Fruit fly (Drosophila melanogaster): Measurements from ENCODE around the gene CG32091.
A peak's percentile ranks its signal among the peaks of the same experiment; 100 is the strongest.

Gene CG32091

DNA sequence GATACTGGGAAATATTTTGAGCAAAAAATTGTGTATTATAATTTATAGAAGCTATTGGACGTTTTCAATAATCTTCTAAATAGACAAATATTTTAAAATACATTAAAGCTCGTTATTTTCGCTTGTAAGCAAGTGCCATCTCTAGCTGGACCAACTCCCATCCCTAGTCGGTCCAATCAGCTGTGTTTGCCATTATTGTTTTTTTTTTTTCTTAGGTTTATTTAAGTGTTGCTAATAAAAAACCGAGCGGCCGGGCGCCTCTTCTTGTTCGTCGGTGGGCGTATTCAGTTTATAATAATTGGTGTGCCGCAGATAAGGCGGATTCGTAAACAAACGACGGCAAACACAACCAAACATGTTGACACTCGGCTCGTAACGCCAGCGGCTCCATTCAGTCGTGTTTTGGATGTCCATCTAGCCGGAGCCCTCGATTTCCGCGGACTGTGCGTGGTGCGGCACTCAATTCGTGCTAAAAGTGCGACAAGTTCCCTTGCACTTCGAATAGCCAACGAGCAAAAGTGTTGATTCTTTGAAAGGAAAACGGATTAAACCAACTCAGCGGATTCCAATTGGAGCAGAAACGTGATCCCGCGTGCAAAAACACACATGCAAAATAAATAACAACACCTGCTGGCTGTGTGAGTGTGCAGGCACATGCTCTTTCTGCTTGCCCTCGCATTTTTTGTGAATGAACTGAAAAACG is 52.8 kb downstream of the CG32091 start, which contains the start of gene Sugb (continued):
- TF ChIP-seq dmrt99B (tag; optimal IDR thresholded peaks at IDR 0.05) (peak; percentile 59), pan (optimal IDR thresholded peaks at IDR 0.05) (no peak), pan (GFP tag; optimal IDR thresholded peaks at IDR 0.05 in 1 of 2, IDR thresholded peaks at IDR 0.05 in 1 of 2) (peak in 1 of 2 experiments; percentile 53), ssp (GFP tag; IDR thresholded peaks at IDR 0.05) (0 out of 2 replicates have a peak, but pooled peaks have one; percentile 12), gcm2 (GFP tag; optimal IDR thresholded peaks at IDR 0.05) (peak; percentile 61), corto (GFP tag; optimal IDR thresholded peaks at IDR 0.05) (peak; percentile 57), bigmax (GFP tag; optimal IDR thresholded peaks at IDR 0.05) (peak; percentile 8), pum (GFP tag; optimal IDR thresholded peaks at IDR 0.05) (peak; percentile 49), CG31224 (GFP tag; IDR thresholded peaks at IDR 0.05) (no peak), D19A (tag; optimal IDR thresholded peaks at IDR 0.05) (peak; percentile 19), NFAT (GFP tag; IDR thresholded peaks at IDR 0.05) (peak; percentile 77), CG17568 (GFP tag; optimal IDR thresholded peaks at IDR 0.05) (peak; percentile 61), nerfin-2 (GFP tag; IDR thresholded peaks at IDR 0.05; ENCODE audit: partially characterized antibody) (no peak), CG7372 (GFP tag; IDR thresholded peaks at IDR 0.05) (peak; percentile 51; the same call in 1 of the 2 replicates), chinmo (GFP tag; IDR thresholded peaks at IDR 0.05; ENCODE audit: partially characterized antibody) (0 out of 4 replicates have a peak, but pooled peaks have one; percentile 62)

DNA sequence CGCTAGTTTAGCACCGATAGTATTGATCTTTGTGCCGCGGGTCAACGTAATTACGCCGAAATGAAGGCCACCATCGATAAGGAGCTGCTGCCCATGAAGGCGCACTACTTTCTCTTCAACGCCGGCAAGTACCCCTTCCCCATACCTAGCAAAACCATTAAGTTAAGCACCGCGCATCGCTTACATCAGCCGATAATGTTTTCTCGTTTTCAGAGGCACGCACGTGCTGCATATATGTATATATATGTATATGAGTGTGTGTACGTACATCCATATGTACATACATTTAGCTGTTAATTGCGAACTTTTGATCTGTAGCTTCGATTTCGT is 53.3 kb downstream of the CG32091 start:
- TF ChIP-seq GATAe (GFP tag; conservative IDR thresholded peaks at IDR 0.05) (no peak), Pdp1 (GFP tag; optimal IDR thresholded peaks at IDR 0.05) (peak in 1 of 2 experiments; percentile 80), bigmax (GFP tag; optimal IDR thresholded peaks at IDR 0.05) (no peak), cwo (GFP tag; optimal IDR thresholded peaks at IDR 0.05) (peak; percentile 71), chinmo (GFP tag; IDR thresholded peaks at IDR 0.05; ENCODE audit: partially characterized antibody) (0 out of 4 replicates have a peak, but pooled peaks have one; percentile 20), Hr78 (GFP tag; optimal IDR thresholded peaks at IDR 0.05) (peak in 1 of 2 experiments; percentile 43)

DNA sequence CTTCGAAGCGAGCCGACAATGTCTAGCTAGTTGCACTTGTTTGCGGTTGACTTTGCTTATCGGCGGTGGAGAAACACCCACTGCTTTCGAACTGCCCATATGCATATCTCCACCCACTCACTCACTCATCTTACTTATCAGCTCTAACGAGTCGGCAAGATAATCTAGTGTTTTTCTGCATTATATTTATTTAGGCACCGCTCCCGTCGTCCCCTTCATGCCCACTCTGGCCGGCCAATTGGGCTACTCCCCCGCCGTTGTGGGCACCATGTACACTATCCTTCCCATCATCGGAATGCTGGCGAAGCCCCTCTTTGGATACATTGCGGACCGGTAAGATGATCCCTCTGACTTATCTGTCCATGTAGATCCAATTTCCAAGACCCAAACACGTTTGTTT is 54.7 kb downstream of the CG32091 start:
- no peak for TF ChIP-seq Oaz (GFP tag; IDR thresholded peaks at IDR 0.05)
- TF ChIP-seq Nf-YC (tag; optimal IDR thresholded peaks at IDR 0.05) = no peak
- TF ChIP-seq CG8290 (GFP tag; optimal IDR thresholded peaks at IDR 0.05) = no peak
- no peak for TF ChIP-seq CG8290 (tag; optimal IDR thresholded peaks at IDR 0.05)
- no peak for TF ChIP-seq CG18599 (GFP tag; optimal IDR thresholded peaks at IDR 0.05)
- no peak for TF ChIP-seq salm (tag; optimal IDR thresholded peaks at IDR 0.05)
- TF ChIP-seq sc (optimal IDR thresholded peaks at IDR 0.05) = no peak
- no peak for TF ChIP-seq sc (GFP tag; optimal IDR thresholded peaks at IDR 0.05)
- TF ChIP-seq dan (GFP tag; IDR thresholded peaks at IDR 0.05) = no peak
- TF ChIP-seq CG10431 (GFP tag; optimal IDR thresholded peaks at IDR 0.05) = peak; percentile 74
- TF ChIP-seq CG1233 (GFP tag; optimal IDR thresholded peaks at IDR 0.05) = no peak
- TF ChIP-seq CG10267 (tag; optimal IDR thresholded peaks at IDR 0.05) = no peak
- no peak for TF ChIP-seq gt (GFP tag; IDR thresholded peaks at IDR 0.05)
- TF ChIP-seq nerfin-1 (tag; optimal IDR thresholded peaks at IDR 0.05) = no peak
- TF ChIP-seq Sin3A (optimal IDR thresholded peaks at IDR 0.05) = no peak
- no peak for TF ChIP-seq CG34376 (GFP tag; optimal IDR thresholded peaks at IDR 0.05)
- no peak for TF ChIP-seq odd (GFP tag; optimal IDR thresholded peaks at IDR 0.05)
- TF ChIP-seq Asciz (GFP tag; optimal IDR thresholded peaks at IDR 0.05) = no peak
- no peak for TF ChIP-seq Dad (GFP tag; optimal IDR thresholded peaks at IDR 0.05)
- 0 out of 3 replicates have a peak, but pooled peaks have one; percentile 40 for TF ChIP-seq ci (GFP tag; IDR thresholded peaks at IDR 0.05)
- TF ChIP-seq crol (GFP tag; IDR thresholded peaks at IDR 0.05) = peak; percentile 48; the same call in 1 of the 2 replicates
- TF ChIP-seq kay (GFP tag; optimal IDR thresholded peaks at IDR 0.05) = no peak
- TF ChIP-seq Lhr (GFP tag; optimal IDR thresholded peaks at IDR 0.05) = no peak
- TF ChIP-seq btn (GFP tag; optimal IDR thresholded peaks at IDR 0.05) = no peak
- TF ChIP-seq CG12104 (GFP tag; optimal IDR thresholded peaks at IDR 0.05) = no peak
- no peak for TF ChIP-seq Atf-2 (GFP tag; optimal IDR thresholded peaks at IDR 0.05)
- no peak for TF ChIP-seq CG1529 (GFP tag; optimal IDR thresholded peaks at IDR 0.05)
- TF ChIP-seq Bgb (GFP tag; IDR thresholded peaks at IDR 0.05; ENCODE audit: partially characterized antibody) = no peak
- no peak for TF ChIP-seq CG18764 (GFP tag; optimal IDR thresholded peaks at IDR 0.05)
